Worm (Caenorhabditis elegans): ENCODE data around the gene paic-1.

DNA sequence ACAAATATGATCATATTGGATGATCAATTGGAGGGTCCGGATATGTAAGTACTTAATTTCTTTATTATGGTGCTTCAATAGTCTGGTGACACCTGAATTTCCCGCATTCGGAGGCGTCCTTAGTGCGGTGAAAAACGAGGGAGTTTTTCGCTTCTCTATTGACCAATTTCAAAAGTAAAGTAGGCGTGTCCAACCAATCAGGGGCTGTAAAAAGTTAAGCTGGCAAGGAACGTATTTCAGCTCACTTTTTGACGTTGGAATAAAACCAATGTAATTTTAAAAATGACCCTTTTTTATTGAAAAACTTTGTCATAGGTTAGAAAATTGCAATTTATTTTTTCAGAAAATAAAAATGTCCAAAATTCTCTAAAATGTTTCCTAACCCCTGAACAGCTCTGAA lies 37.3 kb upstream of the paic-1 start:
- TF ChIP-seq dao-5 (tag; optimal IDR thresholded peaks at IDR 0.05) (no peak), him-1 (tag; optimal IDR thresholded peaks at IDR 0.05) (no peak), W03F9.2 (tag; optimal IDR thresholded peaks at IDR 0.05) (no peak)
